Fruit fly (Drosophila melanogaster): ENCODE results near the gene Slbp.

Slbp gene

dm6 chr3R:29153197-29153644, at the start of gene Slbp, which contains the start of gene Rpn2 (continued):
- TF ChIP-seq NFAT (GFP tag; IDR thresholded peaks at IDR 0.05): 0 out of 2 replicates have a peak, but pooled peaks have one; percentile 4
- peak; percentile 50 for TF ChIP-seq grau (tag; optimal IDR thresholded peaks at IDR 0.05)
- peak; percentile 27 for TF ChIP-seq pum (GFP tag; optimal IDR thresholded peaks at IDR 0.05)
- TF ChIP-seq Myb (GFP tag; optimal IDR thresholded peaks at IDR 0.05): peak; percentile 82
- peak; percentile 85; the same call in 3 of the 4 replicates for TF ChIP-seq chinmo (GFP tag; IDR thresholded peaks at IDR 0.05; ENCODE audit: partially characterized antibody)
- no peak for TF ChIP-seq CG16779 (GFP tag; IDR thresholded peaks at IDR 0.05)
- TF ChIP-seq CG2199 (GFP tag; IDR thresholded peaks at IDR 0.05): no peak
- peak; percentile 42 for TF ChIP-seq Hr3 (GFP tag; optimal IDR thresholded peaks at IDR 0.05)
- no peak for TF ChIP-seq CG17612 (GFP tag; IDR thresholded peaks at IDR 0.05)
- TF ChIP-seq sqz (GFP tag; optimal IDR thresholded peaks at IDR 0.05): no peak
- TF ChIP-seq fd96Cb (tag; optimal IDR thresholded peaks at IDR 0.05): no peak
- TF ChIP-seq CG1024 (GFP tag; IDR thresholded peaks at IDR 0.05): no peak
- no peak for TF ChIP-seq luna (GFP tag; optimal IDR thresholded peaks at IDR 0.05)
- TF ChIP-seq CG9437 (GFP tag; optimal IDR thresholded peaks at IDR 0.05): no peak
- TF ChIP-seq vvl (GFP tag; IDR thresholded peaks at IDR 0.05): peak; percentile 62; the same call in 1 of the 2 replicates
- no peak for TF ChIP-seq ap (GFP tag; IDR thresholded peaks at IDR 0.05)
- TF ChIP-seq esg (GFP tag; conservative IDR thresholded peaks at IDR 0.05): no peak
- TF ChIP-seq BEAF-32 (GFP tag; optimal IDR thresholded peaks at IDR 0.05): peak; percentile 97
- TF ChIP-seq sens-2 (GFP tag; IDR thresholded peaks at IDR 0.05): no peak
- TF ChIP-seq mirr (GFP tag; optimal IDR thresholded peaks at IDR 0.05): peak; percentile 29
- peak; percentile 29 for TF ChIP-seq CG12104 (GFP tag; optimal IDR thresholded peaks at IDR 0.05)
- peak; percentile 40 to 58 for TF ChIP-seq dpn (GFP tag; optimal IDR thresholded peaks at IDR 0.05)
- no peak for TF ChIP-seq gsb-n (tag; optimal IDR thresholded peaks at IDR 0.05)
- TF ChIP-seq sna (GFP tag; IDR thresholded peaks at IDR 0.05; ENCODE audit: partially characterized antibody): peak; percentile 92
- TF ChIP-seq cas (GFP tag; IDR thresholded peaks at IDR 0.05): no peak
- peak; percentile 97 for TF ChIP-seq CG9797 (GFP tag; optimal IDR thresholded peaks at IDR 0.05)
- no peak for TF ChIP-seq CG11398 (GFP tag; optimal IDR thresholded peaks at IDR 0.05)
- TF ChIP-seq Sin3A (optimal IDR thresholded peaks at IDR 0.05): peak; percentile 98
- peak; percentile 95 for TF ChIP-seq CG2116 (GFP tag; optimal IDR thresholded peaks at IDR 0.05)
- TF ChIP-seq CG4404 (GFP tag; IDR thresholded peaks at IDR 0.05): no peak
- TF ChIP-seq ftz-f1 (GFP tag; optimal IDR thresholded peaks at IDR 0.05): no peak
- no peak for TF ChIP-seq CG10431 (GFP tag; optimal IDR thresholded peaks at IDR 0.05)
- no peak for TF ChIP-seq Optix (GFP tag; IDR thresholded peaks at IDR 0.05)
- TF ChIP-seq lola (GFP tag; optimal IDR thresholded peaks at IDR 0.05): peak in 1 of 3 experiments; percentile 25
- peak; percentile 95 for TF ChIP-seq hbn (GFP tag; IDR thresholded peaks at IDR 0.05; ENCODE audit: partially characterized antibody)
- no peak for TF ChIP-seq usp (GFP tag; optimal IDR thresholded peaks at IDR 0.05)
- TF ChIP-seq CG4360 (GFP tag; IDR thresholded peaks at IDR 0.05): peak; percentile 79
- TF ChIP-seq Opbp (GFP tag; IDR thresholded peaks at IDR 0.05; ENCODE audit: partially characterized antibody): peak; percentile 88
- 0 out of 3 replicates have a peak, but pooled peaks have one; percentile 52 for TF ChIP-seq ci (GFP tag; IDR thresholded peaks at IDR 0.05)
- no peak for TF ChIP-seq TFAM (GFP tag; optimal IDR thresholded peaks at IDR 0.05)
- no peak for TF ChIP-seq CG10274 (GFP tag; optimal IDR thresholded peaks at IDR 0.05)
- peak; percentile 66 for TF ChIP-seq CG8359 (GFP tag; optimal IDR thresholded peaks at IDR 0.05; ENCODE audit: borderline replicate concordance)
- TF ChIP-seq dm (GFP tag; optimal IDR thresholded peaks at IDR 0.05): peak; percentile 60
- TF ChIP-seq CG12236 (GFP tag; optimal IDR thresholded peaks at IDR 0.05): peak; percentile 10
- no peak for TF ChIP-seq CG7372 (GFP tag; IDR thresholded peaks at IDR 0.05)
- TF ChIP-seq ab (GFP tag; optimal IDR thresholded peaks at IDR 0.05): no peak
- TF ChIP-seq Deaf1 (tag; optimal IDR thresholded peaks at IDR 0.05): peak; percentile 36
- TF ChIP-seq vfl (GFP tag; optimal IDR thresholded peaks at IDR 0.05): peak; percentile 45
- no peak for TF ChIP-seq bigmax (GFP tag; optimal IDR thresholded peaks at IDR 0.05)
- TF ChIP-seq CG1602 (GFP tag; optimal IDR thresholded peaks at IDR 0.05): no peak
- TF ChIP-seq corto (GFP tag; optimal IDR thresholded peaks at IDR 0.05): no peak

All from whole organism, embryonic.